Fruit fly (Drosophila melanogaster) S2 (cell line): ENCODE results near the gene Jon65Aiv.

Source experiments
- CG8478 ChIP-seq: fragments of >200 bp; optimal IDR thresholded peaks from 2 replicates; lab custom pipeline; 2018
- CTCF ChIP-seq, 2 experiments: fragments of >200 bp; optimal IDR thresholded peaks; 2 replicates each; lab custom pipeline; 2018

The Jon65Aiv gene

dm6 chr3L:6038720-6039205, at the start of gene Jon65Aiv:
Gene Jon65Aiv, plus strand, starts transcription at chr3L:6039155.
- TF ChIP-seq CG8478: no peak
- no peak for TF ChIP-seq CTCF (optimal IDR thresholded peaks at IDR 0.05; lab: Kevin White, UChicago)

- no peak for TF ChIP-seq CG8478
- no peak for TF ChIP-seq CTCF (optimal IDR thresholded peaks at IDR 0.05; lab: Kevin White, UChicago)
Observed at dm6 chr3L:5989391-5990156, 49.4 kb upstream of the Jon65Aiv start.

dm6 chr3L:5992249-5992648, 46.7 kb upstream of the Jon65Aiv start:
- TF ChIP-seq CG8478 (no peak), CTCF (optimal IDR thresholded peaks at IDR 0.05; lab: Kevin White, UChicago) (no peak)

dm6 chr3L:5992916-5993315, 46.0 kb upstream of the Jon65Aiv start:
- TF ChIP-seq CTCF (optimal IDR thresholded peaks at IDR 0.05; lab: Kevin White, UChicago): no peak

- TF ChIP-seq CTCF (optimal IDR thresholded peaks at IDR 0.05; lab: Kevin White, UChicago) (no peak), CG8478 (no peak)
Observed at dm6 chr3L:5993701-5994499, 45.1 kb upstream of the Jon65Aiv start.

- no peak for TF ChIP-seq CG8478
- TF ChIP-seq CTCF (optimal IDR thresholded peaks at IDR 0.05; lab: Kevin White, UChicago): no peak
Observed at dm6 chr3L:5996520-5996919, 42.4 kb upstream of the Jon65Aiv start.

dm6 chr3L:5996936-5997335, 42.0 kb upstream of the Jon65Aiv start, which contains the start of gene PVRAP:
Gene PVRAP, plus strand, starts transcription at chr3L:5997208.
- TF ChIP-seq CTCF (optimal IDR thresholded peaks at IDR 0.05; lab: Kevin White, UChicago) (no peak), CG8478 (no peak)

- no peak for TF ChIP-seq CG8478
- TF ChIP-seq CTCF (optimal IDR thresholded peaks at IDR 0.05; lab: Kevin White, UChicago): no peak
Observed at dm6 chr3L:5999888-6000287, 39.1 kb upstream of the Jon65Aiv start.

dm6 chr3L:6000938-6001337, 38.0 kb upstream of the Jon65Aiv start:
- TF ChIP-seq CTCF (optimal IDR thresholded peaks at IDR 0.05; lab: Kevin White, UChicago) (no peak), CG8478 (no peak)

dm6 chr3L:6010921-6011320, 28.0 kb upstream of the Jon65Aiv start, which contains the start of gene alphaKap4:
Gene alphaKap4, minus strand, starts transcription at chr3L:6011021.
- no peak for TF ChIP-seq CTCF (optimal IDR thresholded peaks at IDR 0.05; lab: Kevin White, UChicago)
- no peak for TF ChIP-seq CG8478

dm6 chr3L:6012950-6013349, 26.0 kb upstream of the Jon65Aiv start:
- no peak for TF ChIP-seq CTCF (optimal IDR thresholded peaks at IDR 0.05; lab: Kevin White, UChicago)
- no peak for TF ChIP-seq CG8478

- no peak for TF ChIP-seq CG8478
- no peak for TF ChIP-seq CTCF (optimal IDR thresholded peaks at IDR 0.05; lab: Kevin White, UChicago)
Observed at dm6 chr3L:6022142-6022541, 16.8 kb upstream of the Jon65Aiv start.

dm6 chr3L:6033008-6033407, 5.9 kb upstream of the Jon65Aiv start:
- TF ChIP-seq CG8478 (no peak), CTCF (optimal IDR thresholded peaks at IDR 0.05; lab: Kevin White, UChicago) (no peak)

dm6 chr3L:6034511-6034910, 4.4 kb upstream of the Jon65Aiv start, which contains the start of gene CG10477:
Gene CG10477, minus strand, starts transcription at chr3L:6034611.
- TF ChIP-seq CG8478 (no peak), CTCF (optimal IDR thresholded peaks at IDR 0.05; lab: Kevin White, UChicago) (no peak)

dm6 chr3L:6034916-6035315, 4.0 kb upstream of the Jon65Aiv start, which contains the start of gene yip7:
Gene yip7, plus strand, starts transcription at chr3L:6035216.
- TF ChIP-seq CTCF (optimal IDR thresholded peaks at IDR 0.05; lab: Kevin White, UChicago) (no peak), CG8478 (no peak)

dm6 chr3L:6036141-6036540, 2.8 kb upstream of the Jon65Aiv start:
- no peak for TF ChIP-seq CG8478
- TF ChIP-seq CTCF (optimal IDR thresholded peaks at IDR 0.05; lab: Kevin White, UChicago): no peak
